Worm (Caenorhabditis elegans): ENCODE results near the gene hrg-7.

Gene hrg-7

DNA sequence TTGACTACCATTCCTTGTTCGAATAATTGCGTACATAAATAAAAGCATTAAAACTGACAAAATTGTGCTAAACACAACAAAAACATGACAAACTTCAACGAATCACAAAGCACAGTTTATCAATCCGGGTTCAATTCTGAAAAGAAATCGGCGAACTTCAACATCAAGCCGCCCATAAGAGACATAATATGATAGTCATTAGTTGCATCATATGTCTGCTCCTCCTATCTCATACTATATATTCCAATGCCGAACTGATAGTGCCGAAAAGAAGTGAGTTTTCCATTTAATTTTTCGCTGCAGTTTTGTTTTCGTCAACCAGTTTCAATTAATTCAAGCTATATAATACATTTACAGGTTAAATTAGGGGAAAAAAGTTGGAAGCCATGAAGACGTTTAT, at the start of gene hrg-7:
Gene hrg-7 (plus strand): TSS at position 358 of the 400 bp plus-strand sequence.
- no peak for TF ChIP-seq lin-39 (tag; optimal IDR thresholded peaks at IDR 0.05)
- no peak for TF ChIP-seq nhr-11 (tag; optimal IDR thresholded peaks at IDR 0.05)
- no peak for TF ChIP-seq dmd-4 (tag; optimal IDR thresholded peaks at IDR 0.05)
- no peak for TF ChIP-seq alr-1 (tag; optimal IDR thresholded peaks at IDR 0.05)
- TF ChIP-seq nhr-237 (tag; optimal IDR thresholded peaks at IDR 0.05) = no peak
- TF ChIP-seq ceh-82 (tag; optimal IDR thresholded peaks at IDR 0.05) = no peak
- TF ChIP-seq snpc-4 (tag; optimal IDR thresholded peaks at IDR 0.05) = no peak
- TF ChIP-seq nhr-77 (tag; optimal IDR thresholded peaks at IDR 0.05) = no peak
- TF ChIP-seq nhr-12 (tag; optimal IDR thresholded peaks at IDR 0.05) = no peak
- TF ChIP-seq F13H6.1 (tag; optimal IDR thresholded peaks at IDR 0.05) = no peak
- TF ChIP-seq crh-2 (tag; optimal IDR thresholded peaks at IDR 0.05) = peak; percentile 70
- no peak for TF ChIP-seq skn-1 (tag; optimal IDR thresholded peaks at IDR 0.05)
- TF ChIP-seq nhr-129 (tag; optimal IDR thresholded peaks at IDR 0.05) = peak; percentile 96
- peak; percentile 54 for TF ChIP-seq sma-9 (GFP tag; optimal IDR thresholded peaks at IDR 0.05)
- no peak for TF ChIP-seq sma-9 (tag; optimal IDR thresholded peaks at IDR 0.05)
- no peak for TF ChIP-seq ztf-1 (GFP tag; conservative IDR thresholded peaks at IDR 0.05)
- no peak for TF ChIP-seq lin-11 (tag; optimal IDR thresholded peaks at IDR 0.05)
- TF ChIP-seq unc-62 (GFP tag; optimal IDR thresholded peaks at IDR 0.05) = no peak
- TF ChIP-seq lin-13 (GFP tag; optimal IDR thresholded peaks at IDR 0.05) = no peak
- TF ChIP-seq sem-4 (tag; optimal IDR thresholded peaks at IDR 0.05) = no peak
- no peak for TF ChIP-seq ama-1 (optimal IDR thresholded peaks at IDR 0.05)
- TF ChIP-seq ztf-11 (tag; optimal IDR thresholded peaks at IDR 0.05) = no peak
- peak; percentile 82 for TF ChIP-seq fos-1 (tag; optimal IDR thresholded peaks at IDR 0.05)
- no peak for TF ChIP-seq ceh-16 (tag; optimal IDR thresholded peaks at IDR 0.05)
- TF ChIP-seq gmeb-1 (tag; optimal IDR thresholded peaks at IDR 0.05) = peak; percentile 8
- TF ChIP-seq aly-2 (tag; optimal IDR thresholded peaks at IDR 0.05) = no peak
- TF ChIP-seq nhr-21 (tag; optimal IDR thresholded peaks at IDR 0.05) = no peak
- no peak for TF ChIP-seq zag-1 (tag; optimal IDR thresholded peaks at IDR 0.05)

- TF ChIP-seq gmeb-1 (tag; optimal IDR thresholded peaks at IDR 0.05) (no peak), nhr-12 (tag; optimal IDR thresholded peaks at IDR 0.05) (no peak), nhr-129 (tag; optimal IDR thresholded peaks at IDR 0.05) (no peak), ztf-1 (GFP tag; conservative IDR thresholded peaks at IDR 0.05) (no peak), dmd-4 (tag; optimal IDR thresholded peaks at IDR 0.05) (no peak), ceh-16 (tag; optimal IDR thresholded peaks at IDR 0.05) (no peak), nhr-25 (tag; optimal IDR thresholded peaks at IDR 0.05) (no peak), ZK546.5 (tag; optimal IDR thresholded peaks at IDR 0.05) (no peak), nhr-77 (tag; optimal IDR thresholded peaks at IDR 0.05) (no peak), ztf-11 (tag; optimal IDR thresholded peaks at IDR 0.05) (no peak), unc-55 (GFP tag; optimal IDR thresholded peaks at IDR 0.05) (no peak), nhr-10 (tag; optimal IDR thresholded peaks at IDR 0.05) (no peak), alr-1 (tag; optimal IDR thresholded peaks at IDR 0.05) (no peak), lsy-2 (tag; optimal IDR thresholded peaks at IDR 0.05) (no peak), sem-4 (tag; optimal IDR thresholded peaks at IDR 0.05) (no peak), lin-11 (tag; optimal IDR thresholded peaks at IDR 0.05) (no peak)
Measured at ce11 chrV:12695155-12695554, 46.7 kb upstream of the hrg-7 start, which contains the start of gene parn-1. Gene parn-1 (minus strand): TSS chrV:12695255.

DNA sequence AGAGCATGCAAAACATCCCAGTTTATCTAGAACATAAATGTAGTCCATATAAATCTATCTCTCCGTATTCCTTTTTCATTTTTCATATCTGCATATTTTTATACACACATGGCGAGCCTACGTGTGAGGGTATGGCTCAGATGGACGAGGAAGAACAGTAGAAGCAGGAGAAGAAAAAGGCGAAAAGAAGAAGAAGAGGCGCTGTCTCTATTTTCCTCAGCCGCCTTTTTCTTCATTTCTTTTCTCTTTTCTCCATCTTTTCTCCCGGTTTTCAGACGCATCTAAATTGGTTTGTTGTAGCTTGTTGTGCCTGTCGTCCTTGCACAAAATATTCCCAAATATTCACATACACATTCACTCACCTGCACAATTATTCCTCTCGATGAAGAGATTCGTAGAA, 45.9 kb upstream of the hrg-7 start, which contains the start of gene K10C8.4:
Gene K10C8.4 (plus strand): TSS at position 301 of the 400 bp plus-strand sequence.
- TF ChIP-seq unc-55 (GFP tag; optimal IDR thresholded peaks at IDR 0.05) (peak; percentile 5), nhr-21 (tag; optimal IDR thresholded peaks at IDR 0.05) (no peak), C34F6.9 (tag; optimal IDR thresholded peaks at IDR 0.05) (peak; percentile 15)

- TF ChIP-seq sma-9 (GFP tag; optimal IDR thresholded peaks at IDR 0.05) (no peak), sma-9 (tag; optimal IDR thresholded peaks at IDR 0.05) (no peak), elt-3 (tag; optimal IDR thresholded peaks at IDR 0.05) (no peak), F13H6.1 (tag; optimal IDR thresholded peaks at IDR 0.05) (no peak), nhr-6 (tag; optimal IDR thresholded peaks at IDR 0.05) (no peak), ama-1 (optimal IDR thresholded peaks at IDR 0.05) (no peak), mbf-1 (tag; optimal IDR thresholded peaks at IDR 0.05) (no peak), aly-2 (tag; optimal IDR thresholded peaks at IDR 0.05) (no peak), lin-11 (tag; optimal IDR thresholded peaks at IDR 0.05) (no peak)
Measured at ce11 chrV:12696790-12697189, 45.1 kb upstream of the hrg-7 start.
